Worm (Caenorhabditis elegans): Measurements from ENCODE around the gene K08A2.2.

DNA sequence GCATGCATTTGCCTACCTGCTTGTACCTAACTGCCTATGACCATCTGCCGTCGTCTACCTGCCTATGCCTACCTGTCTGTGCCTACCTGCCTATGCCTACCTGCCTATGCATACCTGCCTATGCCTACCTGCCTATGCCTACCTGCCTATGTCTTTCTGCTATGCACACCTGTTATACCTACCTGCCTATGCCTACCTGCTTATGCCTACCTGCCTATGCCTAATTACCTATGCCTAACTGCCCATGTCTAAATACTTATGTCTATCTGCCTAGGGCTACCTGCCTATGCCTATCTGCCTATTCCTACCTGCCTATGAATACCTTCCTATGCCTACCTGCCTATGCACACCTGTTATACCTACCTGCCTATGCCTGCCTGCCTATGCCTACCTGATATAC lies 25.1 kb upstream of the K08A2.2 start:
- TF ChIP-seq hlh-15 (tag; optimal IDR thresholded peaks at IDR 0.05) (no peak), pqm-1 (tag; optimal IDR thresholded peaks at IDR 0.05) (no peak)
